Worm (Caenorhabditis elegans): ENCODE measurements around the gene srh-41.

DNA sequence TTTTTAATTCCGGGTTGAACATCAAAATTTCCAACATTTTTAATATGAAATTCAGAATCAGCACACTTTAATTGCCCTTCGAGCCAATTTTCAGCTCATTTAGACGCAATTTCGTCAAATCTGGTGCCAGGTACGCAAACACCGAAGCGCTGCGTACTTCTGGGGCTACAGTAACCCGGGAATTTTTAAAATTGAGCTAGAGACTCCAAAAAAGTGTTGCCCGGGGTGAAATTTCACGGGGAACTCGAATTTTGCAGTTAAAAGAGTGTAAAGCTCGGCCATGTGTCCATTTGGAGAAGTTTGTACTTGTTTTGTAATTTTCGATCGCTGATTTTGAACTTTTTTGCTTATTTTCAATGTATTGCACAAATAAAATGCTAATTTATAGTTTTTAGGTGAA, 44.9 kb downstream of the srh-41 start:
- no peak for TF ChIP-seq him-1 (tag; optimal IDR thresholded peaks at IDR 0.05)
- no peak for TF ChIP-seq W03F9.2 (tag; optimal IDR thresholded peaks at IDR 0.05)
- no peak for TF ChIP-seq dao-5 (tag; optimal IDR thresholded peaks at IDR 0.05)

All from whole organism, L4/young adult.